Worm (Caenorhabditis elegans): Measurements from ENCODE around the gene ift-74.

Gene ift-74

ce11 chrII:6646903-6647302 is 32.9 kb upstream of the ift-74 start:
- no peak for TF ChIP-seq nhr-71 (tag; optimal IDR thresholded peaks at IDR 0.05)
- TF ChIP-seq dsc-1 (tag; optimal IDR thresholded peaks at IDR 0.05), result peak; percentile 63
- no peak for TF ChIP-seq zag-1 (tag; optimal IDR thresholded peaks at IDR 0.05)
- TF ChIP-seq lin-13 (GFP tag; optimal IDR thresholded peaks at IDR 0.05), result no peak
- TF ChIP-seq mef-2 (tag; optimal IDR thresholded peaks at IDR 0.05), result no peak
- TF ChIP-seq Y116A8C.19 (tag; optimal IDR thresholded peaks at IDR 0.05; ENCODE audit: borderline replicate concordance), result no peak
- no peak for TF ChIP-seq elt-2 (tag; optimal IDR thresholded peaks at IDR 0.05)
- TF ChIP-seq aha-1 (tag; optimal IDR thresholded peaks at IDR 0.05), result no peak
- TF ChIP-seq unc-86 (tag; optimal IDR thresholded peaks at IDR 0.05), result no peak
- TF ChIP-seq efl-1 (optimal IDR thresholded peaks at IDR 0.05), result no peak
- TF ChIP-seq efl-1 (GFP tag; optimal IDR thresholded peaks at IDR 0.05 in 1 of 2), result peak in 1 of 2 experiments; percentile 5

ce11 chrII:6649026-6649425 is 30.8 kb upstream of the ift-74 start, which contains the start of gene oig-8:
Gene oig-8 (minus strand): TSS chrII:6649126.
- no peak for TF ChIP-seq ceh-63 (GFP tag; optimal IDR thresholded peaks at IDR 0.05)

- TF ChIP-seq ceh-63 (GFP tag; optimal IDR thresholded peaks at IDR 0.05) (no peak), nhr-28 (tag; optimal IDR thresholded peaks at IDR 0.05) (no peak), blmp-1 (tag; optimal IDR thresholded peaks at IDR 0.05) (no peak), nhr-76 (tag; optimal IDR thresholded peaks at IDR 0.05) (no peak), vab-15 (tag; optimal IDR thresholded peaks at IDR 0.05) (no peak), ceh-88 (GFP tag; IDR thresholded peaks at IDR 0.05) (no peak), ceh-82 (tag; optimal IDR thresholded peaks at IDR 0.05) (no peak), ceh-90 (tag; optimal IDR thresholded peaks at IDR 0.05) (no peak), mep-1 (tag; optimal IDR thresholded peaks at IDR 0.05) (no peak), nhr-90 (tag; optimal IDR thresholded peaks at IDR 0.05; ENCODE audit: poor library complexity) (no peak), lsy-2 (tag; optimal IDR thresholded peaks at IDR 0.05) (no peak), tbx-2 (tag; optimal IDR thresholded peaks at IDR 0.05) (no peak)
These were observed 28.1 kb upstream of the ift-74 start, which contains the start of gene sra-26 for ce11 chrII:6651719-6652118. Gene sra-26 (minus strand): TSS chrII:6651819.

ce11 chrII:6654284-6654683 is 25.5 kb upstream of the ift-74 start, which contains the start of gene T19D12.9:
Gene T19D12.9 (minus strand): TSS chrII:6654384.
- TF ChIP-seq efl-1 (optimal IDR thresholded peaks at IDR 0.05) (no peak), efl-1 (GFP tag; optimal IDR thresholded peaks at IDR 0.05 in 1 of 2) (peak in 1 of 2 experiments; percentile 10), lir-3 (tag; optimal IDR thresholded peaks at IDR 0.05; ENCODE audit: poor library complexity) (no peak)

- TF ChIP-seq ama-1 (optimal IDR thresholded peaks at IDR 0.05), result no peak
- TF ChIP-seq efl-3 (GFP tag; optimal IDR thresholded peaks at IDR 0.05), result no peak
- TF ChIP-seq C04F5.9 (tag; optimal IDR thresholded peaks at IDR 0.05), result no peak
- no peak for TF ChIP-seq grh-1 (GFP tag; IDR thresholded peaks at IDR 0.05)
- TF ChIP-seq fkh-4 (tag; optimal IDR thresholded peaks at IDR 0.05; ENCODE audit: borderline replicate concordance), result no peak
- TF ChIP-seq mef-2 (tag; optimal IDR thresholded peaks at IDR 0.05), result no peak
- TF ChIP-seq rnt-1 (tag; optimal IDR thresholded peaks at IDR 0.05), result no peak
- TF ChIP-seq pag-3 (tag; optimal IDR thresholded peaks at IDR 0.05; ENCODE audit: borderline replicate concordance, insufficient read depth), result no peak
These were observed 21.1 kb upstream of the ift-74 start, which contains the start of gene T19D12.10 for ce11 chrII:6658766-6659165. Gene T19D12.10 (minus strand): TSS chrII:6658866.

ce11 chrII:6661211-6661610 is 18.6 kb upstream of the ift-74 start, which contains the start of gene T19D12.2:
Gene T19D12.2 (plus strand): TSS chrII:6661335.
- TF ChIP-seq elt-2 (tag; optimal IDR thresholded peaks at IDR 0.05), result peak; percentile 39
- TF ChIP-seq unc-30 (tag; optimal IDR thresholded peaks at IDR 0.05), result no peak
- peak; percentile 4 for TF ChIP-seq tlp-1 (tag; optimal IDR thresholded peaks at IDR 0.05)
- TF ChIP-seq egl-27 (tag; optimal IDR thresholded peaks at IDR 0.05), result no peak

Measured in whole organism, L1 larva.